Worm (Caenorhabditis elegans): ENCODE results near the gene dnj-19.

ce11 chrV:5462894-5463293 is 41.8 kb downstream of the dnj-19 start, which contains the start of gene srg-67:
- TF ChIP-seq him-1 (tag; optimal IDR thresholded peaks at IDR 0.05) (no peak), W03F9.2 (tag; optimal IDR thresholded peaks at IDR 0.05) (no peak), dao-5 (tag; optimal IDR thresholded peaks at IDR 0.05) (no peak)

Measured in whole organism, L4/young adult.